Fruit fly (Drosophila melanogaster): ENCODE data around the gene CG18596.

DNA sequence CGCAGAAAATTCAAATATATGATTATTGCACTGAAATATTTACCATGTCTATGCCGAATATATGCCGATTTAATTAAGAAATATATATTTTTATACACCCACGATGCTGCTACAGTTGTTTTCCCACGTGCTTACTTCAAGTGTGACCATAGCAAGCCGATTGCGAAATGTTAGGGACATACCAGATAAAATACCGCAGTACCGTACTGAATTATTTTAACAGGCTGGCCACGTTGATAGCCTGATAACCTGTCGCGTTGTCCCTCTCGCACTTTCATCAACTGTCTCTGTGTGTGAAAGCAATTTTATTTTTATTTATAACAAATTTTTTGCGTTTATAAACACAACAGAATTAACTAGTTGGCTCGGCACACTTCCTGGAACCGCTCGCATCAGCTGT lies 45.2 kb downstream of the CG18596 start, which contains the start of the genes Nop56 and mats:
- TF ChIP-seq EcR (GFP tag; optimal IDR thresholded peaks at IDR 0.05) (no peak), psq (optimal IDR thresholded peaks at IDR 0.05) (no peak), Dll (optimal IDR thresholded peaks at IDR 0.05) (no peak), CG8478 (optimal IDR thresholded peaks at IDR 0.05) (no peak), usp (GFP tag; optimal IDR thresholded peaks at IDR 0.05) (no peak)
